Worm (Caenorhabditis elegans) whole organism, early embryonic: Measurements from ENCODE around the gene clp-4.

Experiments used
- B0310.2 ChIP-seq: sonication (generic microtip); optimal IDR thresholded peaks from 2 replicates; lab custom pipeline; 2016; ENCODE audit warnings: mild to moderate bottlenecking, missing genetic modification characterization, missing compliant biosample characterization
- F13C5.2 ChIP-seq: sonication (generic microtip); optimal IDR thresholded peaks from 2 replicates; lab custom pipeline; 2017; ENCODE audit warnings: mild to moderate bottlenecking, missing genetic modification characterization, inconsistent platforms, missing compliant biosample characterization
- aly-1 ChIP-seq: sonication (generic microtip); optimal IDR thresholded peaks from 2 replicates; lab custom pipeline; 2016; ENCODE audit warnings: missing genetic modification characterization, missing compliant biosample characterization
- ama-1 ChIP-seq: fragments of 150-350 bp; optimal IDR thresholded peaks from 2 replicates; lab custom pipeline; 2014
- ceh-13 ChIP-seq: fragments of 200-800 bp; sonication (Bioruptor generic); optimal IDR thresholded peaks from 2 replicates; lab custom pipeline; 2018; ENCODE audit warnings: mild to moderate bottlenecking, missing genetic modification characterization, missing compliant biosample characterization
- ceh-36 ChIP-seq: sonication (generic microtip); optimal IDR thresholded peaks from 2 replicates; lab custom pipeline; 2016; ENCODE audit warnings: missing genetic modification characterization, inconsistent platforms, missing compliant biosample characterization
- ets-7 ChIP-seq: sonication (generic microtip); optimal IDR thresholded peaks from 2 replicates; lab custom pipeline; 2016; ENCODE audit warnings: missing genotype, missing genetic modification characterization, missing compliant biosample characterization
- flt-1 ChIP-seq: fragments of 200-800 bp; sonication (Bioruptor generic); IDR thresholded peaks from 2 replicates; pipeline ENCODE4 v1.3.6; 2022; ENCODE audit warnings: missing genetic modification characterization, missing compliant biosample characterization
- hmbx-1 ChIP-seq: sonication (generic microtip); optimal IDR thresholded peaks from 2 replicates; lab custom pipeline; 2016; ENCODE audit warnings: mild to moderate bottlenecking, missing genetic modification characterization, missing compliant biosample characterization
- hmg-4 ChIP-seq: fragments of 200-800 bp; sonication (Bioruptor generic); optimal IDR thresholded peaks from 2 replicates; lab custom pipeline; 2018; ENCODE audit warnings: mild to moderate bottlenecking, missing genetic modification characterization, missing compliant biosample characterization
- hnd-1 ChIP-seq: sonication (generic microtip); optimal IDR thresholded peaks from 2 replicates; lab custom pipeline; 2016; ENCODE audit warnings: missing genetic modification characterization, missing compliant biosample characterization
- pes-1 ChIP-seq: fragments of 200-800 bp; sonication (Bioruptor generic); IDR thresholded peaks from 2 replicates; pipeline ENCODE4 v1.3.6; 2022; ENCODE audit warnings: missing genetic modification reagents, missing genetic modification characterization, missing compliant biosample characterization
- scrt-1 ChIP-seq: fragments of 200-800 bp; sonication (Bioruptor generic); IDR thresholded peaks from 2 replicates; pipeline ENCODE4 v1.3.6; 2022; ENCODE audit warnings: missing genetic modification characterization, missing compliant biosample characterization
- sea-1 ChIP-seq: fragments of 200-800 bp; sonication (Bioruptor generic); conservative IDR thresholded peaks from 2 replicates; pipeline ENCODE4 v1.3.6; 2022; ENCODE audit warnings: missing genetic modification characterization, missing compliant biosample characterization
- tbx-11 ChIP-seq: fragments of 200-800 bp; sonication (Bioruptor generic); IDR thresholded peaks from 2 replicates; pipeline ENCODE4 v1.3.6; 2022; ENCODE audit warnings: missing genetic modification characterization, missing compliant biosample characterization
- tbx-37 ChIP-seq: fragments of 200-800 bp; sonication (Bioruptor generic); conservative IDR thresholded peaks from 2 replicates; pipeline ENCODE4 v1.3.6; 2022; ENCODE audit warnings: missing genetic modification reagents, missing genetic modification characterization, missing compliant biosample characterization
- tra-4 ChIP-seq: sonication (generic microtip); optimal IDR thresholded peaks from 2 replicates; lab custom pipeline; 2017; ENCODE audit warnings: missing genetic modification characterization, missing compliant biosample characterization

Gene clp-4

DNA sequence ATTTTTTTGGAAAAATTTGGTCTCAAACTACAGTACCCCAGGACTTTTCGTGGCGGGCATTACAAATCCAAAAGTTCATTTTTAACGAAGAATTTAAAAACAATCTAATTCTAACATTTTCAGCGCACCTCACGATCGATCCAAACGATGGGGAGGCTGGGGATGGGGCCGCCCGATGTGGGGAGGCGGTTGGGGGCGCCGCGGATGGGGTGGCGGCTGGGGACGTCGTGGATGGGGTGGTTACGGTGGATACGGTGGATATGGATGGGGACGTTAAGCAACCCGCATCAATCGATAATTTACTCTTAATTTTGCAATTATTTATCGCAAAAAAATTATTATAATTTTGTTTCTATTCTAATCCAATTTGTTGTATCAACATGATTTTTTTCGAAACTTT lies 53.7 kb downstream of the clp-4 start:
- TF ChIP-seq flt-1 (GFP tag; lab: Robert Waterston, UW) (no peak), F13C5.2 (tag; lab: Kevin White, UChicago) (no peak), hnd-1 (tag; lab: Kevin White, UChicago) (no peak), ama-1 (lab: Kevin White, UChicago) (no peak), tbx-37 (GFP tag; lab: Robert Waterston, UW) (no peak), tra-4 (tag; lab: Kevin White, UChicago) (no peak), ets-7 (tag; lab: Kevin White, UChicago) (no peak), ceh-36 (tag; lab: Kevin White, UChicago) (no peak), hmbx-1 (no peak), ceh-13 (GFP tag; lab: Kevin White, UChicago) (no peak)

DNA sequence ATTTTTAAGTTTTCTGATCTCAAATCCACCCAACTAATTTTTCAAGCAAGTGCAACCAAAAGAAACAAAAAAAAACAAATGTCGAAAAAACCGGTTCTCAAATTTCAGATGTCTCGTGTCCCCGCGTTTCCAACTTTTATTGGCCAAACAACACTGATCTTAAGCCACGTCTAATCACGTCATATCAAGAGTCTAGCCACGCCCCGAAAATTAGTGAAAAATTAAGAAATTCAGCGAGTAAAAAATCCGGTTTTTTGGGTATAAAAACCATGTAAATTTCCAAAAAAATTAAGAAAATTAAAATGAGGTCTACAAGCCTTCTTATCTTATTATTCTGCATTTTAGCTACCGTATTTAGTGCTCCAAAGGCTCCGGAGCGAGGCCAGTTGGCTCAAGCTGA lies 54.9 kb downstream of the clp-4 start, which contains the start of gene cnc-6:
Gene cnc-6, plus strand, starts transcription at position 301 of the 400 bp plus-strand sequence.
- TF ChIP-seq tbx-37 (GFP tag; lab: Robert Waterston, UW) (no peak), aly-1 (tag; lab: Kevin White, UChicago) (no peak), ets-7 (tag; lab: Kevin White, UChicago) (no peak), F13C5.2 (tag; lab: Kevin White, UChicago) (no peak), pes-1 (no peak), scrt-1 (GFP tag; lab: Robert Waterston, UW) (no peak), tra-4 (tag; lab: Kevin White, UChicago) (no peak), flt-1 (GFP tag; lab: Robert Waterston, UW) (no peak), tbx-11 (GFP tag; lab: Robert Waterston, UW) (no peak), ceh-36 (tag; lab: Kevin White, UChicago) (no peak), B0310.2 (tag; lab: Kevin White, UChicago) (no peak), hmbx-1 (no peak)

DNA sequence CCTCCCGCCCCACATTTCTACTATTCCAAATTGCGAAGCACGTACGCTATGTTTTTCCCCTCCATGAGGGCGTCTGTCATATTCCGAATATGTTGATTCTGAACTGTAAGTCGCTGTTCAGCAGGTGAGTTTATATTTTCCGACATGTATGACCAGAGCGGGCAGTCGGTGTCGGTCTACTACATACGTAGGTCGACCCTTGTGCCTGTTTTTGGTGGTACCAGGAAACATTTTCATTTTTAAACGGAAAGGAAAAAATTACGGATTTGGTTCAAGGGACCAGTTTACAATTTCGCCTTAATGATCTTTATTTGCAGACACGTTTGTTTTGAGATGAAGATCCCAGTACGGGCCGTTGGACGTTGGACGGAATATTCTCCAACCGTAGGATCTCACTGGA lies 59.5 kb downstream of the clp-4 start, which contains the start of gene Y46E12A.2:
Gene Y46E12A.2, plus strand, starts transcription at position 301 of the 400 bp plus-strand sequence.
- TF ChIP-seq hmg-4 (GFP tag; lab: Kevin White, UChicago) = no peak
- TF ChIP-seq flt-1 (GFP tag; lab: Robert Waterston, UW) = no peak
- no peak for TF ChIP-seq sea-1 (GFP tag; lab: Robert Waterston, UW)
- no peak for TF ChIP-seq ets-7 (tag; lab: Kevin White, UChicago)
- no peak for TF ChIP-seq tra-4 (tag; lab: Kevin White, UChicago)
- no peak for TF ChIP-seq hmbx-1
- no peak for TF ChIP-seq hnd-1 (tag; lab: Kevin White, UChicago)
- TF ChIP-seq aly-1 (tag; lab: Kevin White, UChicago) = no peak
- TF ChIP-seq B0310.2 (tag; lab: Kevin White, UChicago) = no peak
- TF ChIP-seq pes-1 = no peak
- TF ChIP-seq ama-1 (lab: Kevin White, UChicago) = no peak

DNA sequence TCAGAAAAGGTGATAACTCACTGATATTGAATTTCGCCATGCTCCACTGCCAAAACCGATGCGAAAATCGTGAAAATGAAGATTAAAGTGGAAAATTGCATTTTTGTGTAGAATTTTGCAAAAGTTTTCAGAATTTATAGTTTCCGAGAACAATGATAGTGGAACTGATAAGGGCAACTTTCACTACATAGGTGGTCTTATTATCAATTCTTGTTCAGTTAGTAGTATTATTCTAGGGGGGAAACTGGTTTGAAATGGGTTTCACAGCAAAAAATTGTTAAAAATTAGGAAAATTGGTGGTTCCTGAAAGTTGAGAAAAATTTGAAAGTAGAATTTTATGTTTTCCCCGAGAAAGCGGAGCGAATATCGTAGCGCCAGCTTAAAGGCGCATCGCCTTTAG lies 60.0 kb downstream of the clp-4 start, which contains the start of gene Y46E12A.5:
Gene Y46E12A.5, minus strand, starts transcription at position 101 of the 400 bp plus-strand sequence.
- TF ChIP-seq ceh-36 (tag; lab: Kevin White, UChicago) (no peak), hmg-4 (GFP tag; lab: Kevin White, UChicago) (no peak), pes-1 (no peak), ceh-13 (GFP tag; lab: Kevin White, UChicago) (no peak), hmbx-1 (no peak), flt-1 (GFP tag; lab: Robert Waterston, UW) (no peak), F13C5.2 (tag; lab: Kevin White, UChicago) (no peak), scrt-1 (GFP tag; lab: Robert Waterston, UW) (no peak), tbx-11 (GFP tag; lab: Robert Waterston, UW) (no peak), hnd-1 (tag; lab: Kevin White, UChicago) (no peak), ama-1 (lab: Kevin White, UChicago) (no peak)
